Fruit fly (Drosophila melanogaster): ENCODE measurements around the gene Acbp5.

Gene Acbp5

dm6 chr3L:8765969-8766538 lies 22.3 kb downstream of the Acbp5 start (continued):
- TF ChIP-seq ttk (GFP tag; IDR thresholded peaks at IDR 0.05) (peak; percentile 96), CG6854 (GFP tag; optimal IDR thresholded peaks at IDR 0.05) (peak; percentile 89), Ada2b (GFP tag; IDR thresholded peaks at IDR 0.05) (peak; percentile 98), crp (GFP tag; optimal IDR thresholded peaks at IDR 0.05) (peak; percentile 16 to 71), ATbp (GFP tag; optimal IDR thresholded peaks at IDR 0.05) (peak; percentile 97), Taf1 (GFP tag; IDR thresholded peaks at IDR 0.05) (peak; percentile 95), CG16779 (GFP tag; IDR thresholded peaks at IDR 0.05) (peak; percentile 90), CkIIα-i1 (GFP tag; IDR thresholded peaks at IDR 0.05) (0 out of 2 replicates have a peak, but pooled peaks have one; percentile 42), seq (GFP tag; IDR thresholded peaks at IDR 0.05) (peak; percentile 98), pho (GFP tag; optimal IDR thresholded peaks at IDR 0.05) (peak; percentile 98), dan (GFP tag; IDR thresholded peaks at IDR 0.05) (peak; percentile 89), Adf1 (GFP tag; IDR thresholded peaks at IDR 0.05) (peak; percentile 82), CG15696 (tag; optimal IDR thresholded peaks at IDR 0.05) (peak; percentile 64), pum (GFP tag; optimal IDR thresholded peaks at IDR 0.05) (peak; percentile 92), Tbp (GFP tag; optimal IDR thresholded peaks at IDR 0.05) (no peak), CG6689 (GFP tag; IDR thresholded peaks at IDR 0.05) (peak; percentile 99), CG16813 (GFP tag; IDR thresholded peaks at IDR 0.05; ENCODE audit: partially characterized antibody) (peak; percentile 59), caup (GFP tag; optimal IDR thresholded peaks at IDR 0.05; ENCODE audit: severe bottlenecking) (peak; percentile 97), exex (tag; optimal IDR thresholded peaks at IDR 0.05) (peak; percentile 60), sima (GFP tag; optimal IDR thresholded peaks at IDR 0.05) (peak; percentile 65), CG4404 (GFP tag; IDR thresholded peaks at IDR 0.05) (peak; percentile 97), CG17829 (tag; optimal IDR thresholded peaks at IDR 0.05) (peak; percentile 98), dmrt11E (tag; optimal IDR thresholded peaks at IDR 0.05) (peak; percentile 98), Six4 (GFP tag; optimal IDR thresholded peaks at IDR 0.05) (peak; percentile 97), CG6272 (GFP tag; IDR thresholded peaks at IDR 0.05) (peak; percentile 96), Sox100B (GFP tag; optimal IDR thresholded peaks at IDR 0.05) (peak; percentile 99), lilli (GFP tag; optimal IDR thresholded peaks at IDR 0.05) (peak; percentile 99), CG14860 (GFP tag; IDR thresholded peaks at IDR 0.05; ENCODE audit: partially characterized antibody) (peak; percentile 73; the same call in 2 of the 3 replicates), crc (GFP tag; optimal IDR thresholded peaks at IDR 0.05) (peak; percentile 76), CG4282 (GFP tag; optimal IDR thresholded peaks at IDR 0.05) (peak; percentile 97), az2 (GFP tag; optimal IDR thresholded peaks at IDR 0.05) (peak; percentile 99), CTCF (GFP tag; optimal IDR thresholded peaks at IDR 0.05) (peak; percentile 73), Blimp-1 (GFP tag; optimal IDR thresholded peaks at IDR 0.05) (peak; percentile 95), CG12769 (tag; optimal IDR thresholded peaks at IDR 0.05) (peak; percentile 98), CG8359 (GFP tag; optimal IDR thresholded peaks at IDR 0.05; ENCODE audit: borderline replicate concordance) (peak; percentile 87), E2f1 (GFP tag; IDR thresholded peaks at IDR 0.05) (peak; percentile 97), CG2129 (GFP tag; IDR thresholded peaks at IDR 0.05; ENCODE audit: partially characterized antibody) (no peak), salm (tag; optimal IDR thresholded peaks at IDR 0.05) (peak; percentile 97), CG14710 (tag; optimal IDR thresholded peaks at IDR 0.05) (peak; percentile 97), ind (GFP tag; optimal IDR thresholded peaks at IDR 0.05) (peak; percentile 98), repo (GFP tag; optimal IDR thresholded peaks at IDR 0.05) (peak; percentile 95), HmgD (GFP tag; optimal IDR thresholded peaks at IDR 0.05) (peak; percentile 82), CG31224 (GFP tag; IDR thresholded peaks at IDR 0.05) (peak; percentile 94), sna (GFP tag; IDR thresholded peaks at IDR 0.05; ENCODE audit: partially characterized antibody) (no peak), CG10147 (GFP tag; optimal IDR thresholded peaks at IDR 0.05) (peak; percentile 97), CG14050 (GFP tag; IDR thresholded peaks at IDR 0.05) (peak; percentile 94), dati (GFP tag; IDR thresholded peaks at IDR 0.05) (peak; percentile 93), CG12391 (tag; optimal IDR thresholded peaks at IDR 0.05) (peak; percentile 98), Hand (GFP tag; optimal IDR thresholded peaks at IDR 0.05) (peak; percentile 95), CG18599 (GFP tag; optimal IDR thresholded peaks at IDR 0.05) (peak; percentile 98)

All from whole organism, embryonic.